Worm (Caenorhabditis elegans): ENCODE measurements around the gene cogc-2.
A peak's percentile ranks its signal among the peaks of the same experiment; 100 is the strongest.

Gene cogc-2

DNA sequence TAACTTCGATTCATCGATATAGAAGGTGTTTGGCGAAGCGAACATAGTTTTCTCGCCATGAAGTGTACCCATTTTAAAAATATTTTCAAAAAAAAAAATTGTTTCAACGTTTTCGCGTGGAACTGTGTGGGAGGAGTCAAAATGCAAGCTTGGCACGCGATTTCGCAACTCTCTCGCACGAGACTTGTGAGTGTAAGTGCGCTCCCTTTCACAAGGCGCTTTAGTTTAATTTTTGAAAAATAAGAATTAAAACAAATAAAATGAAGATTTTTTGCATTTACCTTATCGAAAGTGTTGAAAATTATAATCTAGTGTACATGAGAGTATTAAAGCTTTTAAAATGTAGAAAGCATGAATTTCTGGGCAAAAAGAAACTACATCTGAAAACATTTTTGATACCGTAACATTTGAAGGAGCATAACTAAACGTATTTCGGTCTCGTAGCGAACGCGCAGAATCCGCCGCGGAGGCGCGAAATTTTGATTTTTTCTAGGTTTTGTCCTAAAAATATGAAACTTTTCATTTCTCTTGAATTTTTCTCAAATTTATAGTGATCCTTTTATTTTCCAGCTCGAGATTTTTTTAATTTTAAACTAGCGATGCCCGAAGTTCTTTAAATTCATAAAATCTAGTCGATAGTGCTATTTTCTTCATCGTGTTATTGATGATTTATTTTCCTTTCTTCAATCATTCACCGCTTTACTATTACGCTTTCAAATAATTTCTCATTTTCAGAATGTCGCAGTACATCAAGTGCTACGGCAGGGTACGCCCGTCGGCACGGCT, at the start of gene cogc-2, which contains the start of gene klp-18:
Gene cogc-2 (minus strand): TSS at position 105 of the 786 bp plus-strand sequence.
Gene klp-18 (plus strand): TSS at position 736 of the 786 bp plus-strand sequence.
- peak; percentile 17 for TF ChIP-seq ets-7 (tag; optimal IDR thresholded peaks at IDR 0.05)
- TF ChIP-seq pes-1 (GFP tag; IDR thresholded peaks at IDR 0.05): peak; percentile 72
- TF ChIP-seq ceh-36 (tag; optimal IDR thresholded peaks at IDR 0.05): peak; percentile 23
- peak; percentile 50; the same call in 1 of the 2 replicates for TF ChIP-seq tbx-11 (GFP tag; IDR thresholded peaks at IDR 0.05)
- peak; percentile 70 for TF ChIP-seq hmg-4 (GFP tag; optimal IDR thresholded peaks at IDR 0.05)
- no peak for TF ChIP-seq ama-1 (optimal IDR thresholded peaks at IDR 0.05)
- peak; percentile 7 for TF ChIP-seq hmbx-1 (tag; optimal IDR thresholded peaks at IDR 0.05)
- peak; percentile 26 for TF ChIP-seq hnd-1 (tag; optimal IDR thresholded peaks at IDR 0.05)
- TF ChIP-seq ceh-13 (GFP tag; optimal IDR thresholded peaks at IDR 0.05): peak; percentile 2
- TF ChIP-seq tbx-37 (GFP tag; conservative IDR thresholded peaks at IDR 0.05): peak; percentile 56
- TF ChIP-seq tra-4 (tag; optimal IDR thresholded peaks at IDR 0.05): no peak
- TF ChIP-seq F13C5.2 (tag; optimal IDR thresholded peaks at IDR 0.05): peak; percentile 89
- TF ChIP-seq aly-1 (tag; optimal IDR thresholded peaks at IDR 0.05): peak; percentile 38
- no peak for TF ChIP-seq B0310.2 (tag; optimal IDR thresholded peaks at IDR 0.05)
- no peak; the same call in 1 of the 2 replicates for TF ChIP-seq flt-1 (GFP tag; IDR thresholded peaks at IDR 0.05)
- TF ChIP-seq scrt-1 (GFP tag; IDR thresholded peaks at IDR 0.05): peak; percentile 76
- TF ChIP-seq sea-1 (GFP tag; conservative IDR thresholded peaks at IDR 0.05): no peak; the same call in 1 of the 2 replicates

DNA sequence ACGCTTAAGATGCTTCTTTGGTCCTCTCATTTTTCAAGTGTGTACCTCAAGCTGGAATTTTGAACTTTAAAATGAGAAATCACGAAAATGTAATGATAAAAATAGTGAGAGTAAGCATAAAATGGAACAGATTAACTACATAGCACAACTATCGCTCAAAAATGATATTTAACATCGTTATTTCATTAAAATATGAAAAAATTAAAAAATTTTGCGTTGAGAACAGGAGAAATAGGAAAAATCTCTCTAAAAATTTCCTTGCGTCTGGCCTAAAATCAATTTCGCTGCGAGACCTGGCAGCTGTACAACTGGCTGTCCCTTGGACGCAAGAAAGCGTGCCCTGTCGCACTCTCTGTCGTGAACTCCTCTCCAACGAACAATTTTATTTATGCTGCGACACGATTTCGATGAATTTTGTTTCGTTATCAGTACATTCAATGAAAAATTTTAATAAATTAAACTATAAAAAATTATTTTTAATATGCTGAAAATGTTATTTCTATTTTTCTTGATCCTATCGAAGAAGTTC, 45.3 kb upstream of the cogc-2 start, which contains the start of gene rps-4:
Gene rps-4 (minus strand): TSS at position 51 of the 529 bp plus-strand sequence.
- TF ChIP-seq ets-7 (tag; optimal IDR thresholded peaks at IDR 0.05): no peak
- TF ChIP-seq hmg-4 (GFP tag; optimal IDR thresholded peaks at IDR 0.05): peak; percentile 38
- TF ChIP-seq tbx-11 (GFP tag; IDR thresholded peaks at IDR 0.05): no peak
- TF ChIP-seq scrt-1 (GFP tag; IDR thresholded peaks at IDR 0.05): no peak
- TF ChIP-seq hmbx-1 (tag; optimal IDR thresholded peaks at IDR 0.05): peak; percentile 14
- TF ChIP-seq flt-1 (GFP tag; IDR thresholded peaks at IDR 0.05): no peak
- peak; percentile 86 for TF ChIP-seq F13C5.2 (tag; optimal IDR thresholded peaks at IDR 0.05)
- TF ChIP-seq hnd-1 (tag; optimal IDR thresholded peaks at IDR 0.05): no peak
- peak; percentile 36; the same call in 1 of the 2 replicates for TF ChIP-seq tbx-37 (GFP tag; conservative IDR thresholded peaks at IDR 0.05)

ce11 chrIV:7083976-7084375, 44.6 kb upstream of the cogc-2 start:
- no peak for TF ChIP-seq hmbx-1 (tag; optimal IDR thresholded peaks at IDR 0.05)
- TF ChIP-seq sea-1 (GFP tag; conservative IDR thresholded peaks at IDR 0.05): no peak
- TF ChIP-seq aly-1 (tag; optimal IDR thresholded peaks at IDR 0.05): no peak
- no peak for TF ChIP-seq ceh-13 (GFP tag; optimal IDR thresholded peaks at IDR 0.05)
- no peak for TF ChIP-seq scrt-1 (GFP tag; IDR thresholded peaks at IDR 0.05)
- TF ChIP-seq hnd-1 (tag; optimal IDR thresholded peaks at IDR 0.05): no peak
- TF ChIP-seq pes-1 (GFP tag; IDR thresholded peaks at IDR 0.05): no peak
- TF ChIP-seq tbx-37 (GFP tag; conservative IDR thresholded peaks at IDR 0.05): no peak
- no peak for TF ChIP-seq flt-1 (GFP tag; IDR thresholded peaks at IDR 0.05)
- no peak for TF ChIP-seq tra-4 (tag; optimal IDR thresholded peaks at IDR 0.05)
- TF ChIP-seq F13C5.2 (tag; optimal IDR thresholded peaks at IDR 0.05): no peak
- TF ChIP-seq B0310.2 (tag; optimal IDR thresholded peaks at IDR 0.05): no peak
- no peak for TF ChIP-seq hmg-4 (GFP tag; optimal IDR thresholded peaks at IDR 0.05)
- no peak for TF ChIP-seq ama-1 (optimal IDR thresholded peaks at IDR 0.05)
- TF ChIP-seq tbx-11 (GFP tag; IDR thresholded peaks at IDR 0.05): no peak
- no peak for TF ChIP-seq ets-7 (tag; optimal IDR thresholded peaks at IDR 0.05)

DNA sequence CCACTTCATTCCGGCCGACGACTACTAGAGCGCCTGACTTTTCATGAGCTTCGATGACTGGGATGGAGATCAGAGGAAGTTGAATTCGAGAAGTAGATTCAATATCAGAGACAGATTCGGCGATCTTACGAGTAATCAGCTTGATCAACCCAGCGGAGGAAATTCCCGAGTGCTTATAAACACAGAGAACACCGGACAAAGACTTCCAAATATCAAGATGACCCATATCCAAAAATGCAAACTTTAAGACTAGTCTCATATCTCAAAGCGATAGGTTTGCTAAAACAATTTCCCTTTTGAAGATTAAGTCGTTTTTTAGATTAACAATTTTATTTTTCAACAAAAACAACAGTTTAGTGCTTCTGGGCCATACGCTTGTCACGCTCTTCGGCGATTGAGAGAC, 44.0 kb upstream of the cogc-2 start, which contains the start of gene Y43B11AR.3:
Gene Y43B11AR.3 (minus strand): TSS at position 335 of the 403 bp plus-strand sequence.
- TF ChIP-seq hmg-4 (GFP tag; optimal IDR thresholded peaks at IDR 0.05): no peak

DNA sequence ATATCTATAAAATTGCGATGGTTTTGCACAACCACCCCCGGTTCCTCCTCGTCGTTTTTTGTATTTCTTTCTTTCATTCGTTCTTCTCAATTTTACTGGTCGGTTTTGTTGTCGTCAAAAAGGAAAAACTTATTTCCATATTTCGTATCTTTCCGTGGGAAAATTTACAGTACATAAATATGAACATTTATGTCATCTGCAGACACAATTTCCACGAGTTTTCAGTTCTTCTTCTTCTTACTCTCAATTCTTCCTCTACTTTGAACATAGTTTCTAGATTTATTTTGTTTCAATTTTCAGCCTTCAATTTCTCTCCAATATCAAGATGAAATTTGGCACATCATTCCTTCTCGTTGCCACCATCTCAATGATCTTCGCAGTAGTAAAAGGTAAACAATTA, 41.8 kb upstream of the cogc-2 start, which contains the start of gene Y43B11AR.1:
Gene Y43B11AR.1 (plus strand): TSS at position 301 of the 400 bp plus-strand sequence.
- TF ChIP-seq ama-1 (optimal IDR thresholded peaks at IDR 0.05) (no peak), sea-1 (GFP tag; conservative IDR thresholded peaks at IDR 0.05) (no peak), hmbx-1 (tag; optimal IDR thresholded peaks at IDR 0.05) (no peak)

ce11 chrIV:7075063-7075462, 35.7 kb upstream of the cogc-2 start, which contains the start of gene srg-50:
Gene srg-50, minus strand, starts transcription at chrIV:7075163.
- no peak for TF ChIP-seq scrt-1 (GFP tag; IDR thresholded peaks at IDR 0.05)

- no peak for TF ChIP-seq sea-1 (GFP tag; conservative IDR thresholded peaks at IDR 0.05)
- no peak for TF ChIP-seq B0310.2 (tag; optimal IDR thresholded peaks at IDR 0.05)
Observed at ce11 chrIV:7072110-7072509, 32.7 kb upstream of the cogc-2 start, which contains the start of gene srg-48. Gene srg-48, plus strand, starts transcription at chrIV:7072410.

DNA sequence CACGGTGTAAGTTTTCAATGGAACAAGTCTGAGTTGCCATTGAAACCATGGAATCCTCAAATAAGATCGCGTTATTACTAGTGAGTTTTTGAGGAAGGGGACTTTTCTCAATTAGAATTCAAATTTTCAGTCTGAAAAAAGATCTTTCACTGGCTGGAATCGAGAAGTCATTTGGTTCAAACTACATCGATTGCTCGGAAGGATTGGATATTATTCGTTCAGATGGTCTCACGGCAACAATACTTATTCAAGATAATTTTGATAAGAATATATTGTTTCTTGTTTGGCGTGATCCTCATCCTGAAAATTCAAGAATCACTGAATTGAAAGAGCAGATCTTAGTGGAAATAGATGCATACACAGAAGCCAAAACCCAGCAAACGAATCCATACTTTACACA, 28.1 kb upstream of the cogc-2 start:
- TF ChIP-seq F13C5.2 (tag; optimal IDR thresholded peaks at IDR 0.05): no peak
- no peak for TF ChIP-seq hmg-4 (GFP tag; optimal IDR thresholded peaks at IDR 0.05)
- TF ChIP-seq tbx-37 (GFP tag; conservative IDR thresholded peaks at IDR 0.05): no peak
- TF ChIP-seq pes-1 (GFP tag; IDR thresholded peaks at IDR 0.05): no peak
- TF ChIP-seq aly-1 (tag; optimal IDR thresholded peaks at IDR 0.05): no peak
- TF ChIP-seq ets-7 (tag; optimal IDR thresholded peaks at IDR 0.05): no peak
